Fruit fly (Drosophila melanogaster) whole organism, adult: ENCODE results near the gene Gmap.

ENCODE experiments used
- CG11617 ChIP-seq: fragments of 200-800 bp; sonication (Bioruptor generic); optimal IDR thresholded peaks from 2 replicates; lab custom pipeline; 2017; ENCODE audit warnings: mild to moderate bottlenecking, missing biosample characterization, missing genetic modification reagents, missing genetic modification characterization
- CG12768 ChIP-seq: fragments of 200-800 bp; sonication (Bioruptor generic); optimal IDR thresholded peaks from 2 replicates; lab custom pipeline; 2017; ENCODE audit warnings: missing biosample characterization, missing genetic modification characterization, mild to moderate bottlenecking, moderate library complexity, missing genetic modification reagents
- CG14711 ChIP-seq: fragments of 200-800 bp; sonication (Bioruptor generic); optimal IDR thresholded peaks from 2 replicates; lab custom pipeline; 2018; ENCODE audit warnings: missing biosample characterization, mild to moderate bottlenecking, missing genetic modification characterization, moderate library complexity
- CG1620 ChIP-seq: fragments of 200-800 bp; sonication (Bioruptor generic); optimal IDR thresholded peaks from 2 replicates; lab custom pipeline; 2016; ENCODE audit warnings: missing biosample characterization, missing genetic modification characterization
- CG33017 ChIP-seq: fragments of 200-800 bp; sonication (Bioruptor generic); optimal IDR thresholded peaks from 2 replicates; lab custom pipeline; 2018; ENCODE audit warnings: missing biosample characterization, mild to moderate bottlenecking, missing genetic modification characterization, moderate library complexity
- CG5204 ChIP-seq: fragments of 200-800 bp; sonication (Bioruptor generic); optimal IDR thresholded peaks from 2 replicates; lab custom pipeline; 2016; ENCODE audit warnings: missing biosample characterization, missing genetic modification characterization
- CG7045 ChIP-seq: fragments of 200-800 bp; sonication (Bioruptor generic); optimal IDR thresholded peaks from 2 replicates; lab custom pipeline; 2017; ENCODE audit warnings: missing biosample characterization, mild to moderate bottlenecking, missing genetic modification characterization
- CG7101 ChIP-seq: fragments of 200-800 bp; sonication (Bioruptor generic); optimal IDR thresholded peaks from 2 replicates; lab custom pipeline; 2018; ENCODE audit warnings: missing biosample characterization, mild to moderate bottlenecking, missing genetic modification characterization, moderate library complexity
- Clk ChIP-seq: fragments of 200-800 bp; sonication (Bioruptor generic); optimal IDR thresholded peaks from 2 replicates; lab custom pipeline; 2017; ENCODE audit warnings: missing biosample characterization, missing genetic modification characterization
- Crg-1 ChIP-seq: fragments of 200-800 bp; sonication (Bioruptor generic); optimal IDR thresholded peaks from 2 replicates; lab custom pipeline; 2016; ENCODE audit warnings: missing biosample characterization, missing genetic modification characterization
- Hr96 ChIP-seq: fragments of 200-800 bp; sonication (Bioruptor generic); optimal IDR thresholded peaks from 2 replicates; lab custom pipeline; 2016; ENCODE audit warnings: missing biosample characterization, missing genetic modification characterization
- Mnt ChIP-seq: fragments of 200-800 bp; sonication (Bioruptor generic); optimal IDR thresholded peaks from 2 replicates; lab custom pipeline; 2016; ENCODE audit warnings: missing biosample characterization, mild to moderate bottlenecking, missing genetic modification characterization
- bab1 ChIP-seq: fragments of 200-800 bp; sonication (Bioruptor generic); optimal IDR thresholded peaks from 3 replicates; lab custom pipeline; 2019; ENCODE audit warnings: missing biosample characterization, mild to moderate bottlenecking, missing genetic modification characterization, moderate library complexity
- cic ChIP-seq: fragments of 200-800 bp; sonication (Bioruptor generic); optimal IDR thresholded peaks from 2 replicates; lab custom pipeline; 2017; ENCODE audit warnings: missing biosample characterization, mild to moderate bottlenecking, missing genetic modification characterization, moderate library complexity
- cnc ChIP-seq, 2 experiments: fragments of >200 bp; optimal IDR thresholded peaks; 2 replicates each; lab custom pipeline; 2017
- kay ChIP-seq: fragments of 200-800 bp; sonication (Bioruptor generic); peaks from one replicate; lab custom pipeline; 2016; ENCODE audit warnings: missing biosample characterization, missing genetic modification characterization, borderline replicate concordance
- ovo ChIP-seq: fragments of 200-800 bp; sonication (Bioruptor generic); optimal IDR thresholded peaks from 2 replicates; lab custom pipeline; 2016; ENCODE audit warnings: missing biosample characterization, missing genetic modification characterization
- pad ChIP-seq: fragments of 200-800 bp; sonication (Bioruptor generic); optimal IDR thresholded peaks from 3 replicates; lab custom pipeline; 2017; ENCODE audit warnings: missing biosample characterization, missing genetic modification characterization, mild to moderate bottlenecking, moderate library complexity, missing genetic modification reagents
- tj ChIP-seq: fragments of 200-800 bp; sonication (Bioruptor generic); optimal IDR thresholded peaks from 3 replicates; lab custom pipeline; 2017; ENCODE audit warnings: missing biosample characterization, mild to moderate bottlenecking, missing genetic modification characterization, moderate library complexity
- toe ChIP-seq: fragments of 200-800 bp; sonication (Bioruptor generic); optimal IDR thresholded peaks from 2 replicates; lab custom pipeline; 2016; ENCODE audit warnings: missing biosample characterization, missing genetic modification characterization

Gmap gene

dm6 chrX:15495600-15496379 is 9.1 kb downstream of the Gmap start:
- TF ChIP-seq Mnt (no peak), CG7045 (GFP tag; lab: Kevin White, UChicago) (no peak), CG11617 (no peak), cnc (optimal IDR thresholded peaks at IDR 0.05; lab: Kevin White, UChicago) (no peak), ovo (GFP tag; lab: Kevin White, UChicago) (no peak), Clk (no peak), CG1620 (GFP tag; lab: Kevin White, UChicago) (no peak), Crg-1 (no peak), CG14711 (tag; lab: Kevin White, UChicago) (no peak), CG33017 (tag; lab: Kevin White, UChicago) (no peak), cic (no peak), CG5204 (GFP tag; lab: Kevin White, UChicago) (no peak), CG12768 (GFP tag; lab: Kevin White, UChicago) (no peak), toe (GFP tag; lab: Kevin White, UChicago) (no peak)

dm6 chrX:15496651-15497409 is 10.1 kb downstream of the Gmap start:
- TF ChIP-seq tj (GFP tag; lab: Kevin White, UChicago) (peak; percentile 90), CG1620 (GFP tag; lab: Kevin White, UChicago) (no peak), cic (peak; percentile 22)

dm6 chrX:15497440-15498271 is 10.9 kb downstream of the Gmap start:
- TF ChIP-seq Crg-1 (peak; percentile 0), Hr96 (GFP tag; lab: Kevin White, UChicago) (peak; percentile 30), tj (GFP tag; lab: Kevin White, UChicago) (peak; percentile 96), CG33017 (tag; lab: Kevin White, UChicago) (no peak), CG11617 (peak; percentile 17), CG5204 (GFP tag; lab: Kevin White, UChicago) (peak; percentile 3), ovo (GFP tag; lab: Kevin White, UChicago) (no peak), pad (GFP tag; lab: Kevin White, UChicago) (peak; percentile 54), CG7101 (tag; lab: Kevin White, UChicago) (peak; percentile 58), Mnt (no peak), kay (GFP tag; lab: Kevin White, UChicago) (no peak), CG14711 (tag; lab: Kevin White, UChicago) (peak; percentile 27), bab1 (GFP tag; lab: Kevin White, UChicago) (no peak)

- no peak for TF ChIP-seq CG5204 (GFP tag; lab: Kevin White, UChicago)
- no peak for TF ChIP-seq ovo (GFP tag; lab: Kevin White, UChicago)
- peak; percentile 52 for TF ChIP-seq CG1620 (GFP tag; lab: Kevin White, UChicago)
- peak; percentile 34 for TF ChIP-seq CG12768 (GFP tag; lab: Kevin White, UChicago)
- no peak for TF ChIP-seq toe (GFP tag; lab: Kevin White, UChicago)
- no peak for TF ChIP-seq CG7045 (GFP tag; lab: Kevin White, UChicago)
- TF ChIP-seq pad (GFP tag; lab: Kevin White, UChicago): peak; percentile 94
- peak; percentile 31 for TF ChIP-seq CG7101 (tag; lab: Kevin White, UChicago)
- no peak for TF ChIP-seq Clk
- no peak for TF ChIP-seq CG33017 (tag; lab: Kevin White, UChicago)
- TF ChIP-seq CG14711 (tag; lab: Kevin White, UChicago): no peak
- peak; percentile 8 for TF ChIP-seq cic
- peak; percentile 73 for TF ChIP-seq tj (GFP tag; lab: Kevin White, UChicago)
- no peak for TF ChIP-seq cnc (optimal IDR thresholded peaks at IDR 0.05; lab: Kevin White, UChicago)
- peak; percentile 30 for TF ChIP-seq CG11617
- peak; percentile 27 for TF ChIP-seq Hr96 (GFP tag; lab: Kevin White, UChicago)
- TF ChIP-seq Mnt: peak; percentile 73
- no peak for TF ChIP-seq kay (GFP tag; lab: Kevin White, UChicago)
- TF ChIP-seq Crg-1: no peak
- TF ChIP-seq bab1 (GFP tag; lab: Kevin White, UChicago): peak; percentile 59
Observed at dm6 chrX:15498791-15499190, 12.1 kb downstream of the Gmap start.

- TF ChIP-seq tj (GFP tag; lab: Kevin White, UChicago) (peak; percentile 93), Mnt (no peak)
Observed at dm6 chrX:15499996-15500904, 13.5 kb downstream of the Gmap start.
